Worm (Caenorhabditis elegans): Measurements from ENCODE around the gene pph-4.2.

- TF ChIP-seq nhr-76 (tag; optimal IDR thresholded peaks at IDR 0.05) (no peak), unc-62 (GFP tag; optimal IDR thresholded peaks at IDR 0.05) (no peak), nhr-237 (tag; optimal IDR thresholded peaks at IDR 0.05) (peak; percentile 38)
Measured at ce11 chrIII:12377198-12377662, at the start of gene pph-4.2.
